Fruit fly (Drosophila melanogaster) whole organism, embryonic: ENCODE data around the gene CG4570.

Experiments used
- ATbp ChIP-seq: fragments of 200-800 bp; sonication (Bioruptor generic); optimal IDR thresholded peaks from 2 replicates; lab custom pipeline; 2017; ENCODE audit warnings: missing biosample characterization, mild to moderate bottlenecking, missing genetic modification characterization, missing genetic modification reagents
- Awh ChIP-seq: fragments of 200-800 bp; sonication (Bioruptor generic); IDR thresholded peaks from 2 replicates; pipeline ENCODE4, ENCODE4 v1.3.6; 2022; ENCODE audit warnings: missing biosample characterization, missing genetic modification characterization
- CG13894 ChIP-seq: fragments of 200-800 bp; sonication (Bioruptor generic); optimal IDR thresholded peaks from 3 replicates; lab custom pipeline; 2018; ENCODE audit warnings: missing biosample characterization, mild to moderate bottlenecking, missing genetic modification characterization, moderate library complexity
- CG14441 ChIP-seq: fragments of 200-800 bp; sonication (Bioruptor generic); IDR thresholded peaks from 2 replicates; pipeline ENCODE4 v1.3.6; 2022; ENCODE audit warnings: missing biosample characterization, missing genetic modification characterization
- CG14710 ChIP-seq: fragments of 200-800 bp; sonication (Bioruptor generic); optimal IDR thresholded peaks from 3 replicates; lab custom pipeline; 2019; ENCODE audit warnings: missing biosample characterization, mild to moderate bottlenecking, missing genetic modification characterization, moderate library complexity
- CG15269 ChIP-seq: fragments of 200-800 bp; sonication (Bioruptor generic); optimal IDR thresholded peaks from 2 replicates; lab custom pipeline; 2018; ENCODE audit warnings: missing biosample characterization, mild to moderate bottlenecking, missing genetic modification characterization, moderate library complexity
- CG1603 ChIP-seq: fragments of 200-800 bp; sonication (Bioruptor generic); optimal IDR thresholded peaks from 2 replicates; lab custom pipeline; 2019; ENCODE audit warnings: missing biosample characterization, mild to moderate bottlenecking, missing genetic modification characterization, moderate library complexity
- CG17186 ChIP-seq: fragments of 200-800 bp; sonication (Bioruptor generic); optimal IDR thresholded peaks from 3 replicates; lab custom pipeline; 2017; ENCODE audit warnings: missing biosample characterization, missing genetic modification reagents, missing genetic modification characterization
- CG17385 ChIP-seq: fragments of 200-800 bp; sonication (Bioruptor generic); optimal IDR thresholded peaks from 3 replicates; lab custom pipeline; 2018; ENCODE audit warnings: missing biosample characterization, mild to moderate bottlenecking, missing genetic modification characterization
- CG1832 ChIP-seq: fragments of 200-800 bp; sonication (Bioruptor generic); optimal IDR thresholded peaks from 2 replicates; lab custom pipeline; 2017; ENCODE audit warnings: missing biosample characterization, mild to moderate bottlenecking, missing genetic modification characterization, inconsistent platforms
- CG18599 ChIP-seq: fragments of 200-800 bp; sonication (Bioruptor generic); optimal IDR thresholded peaks from 3 replicates; lab custom pipeline; 2017; ENCODE audit warnings: missing biosample characterization, missing genetic modification characterization, mild to moderate bottlenecking, moderate library complexity, missing genetic modification reagents
- CG18764 ChIP-seq: fragments of 200-800 bp; sonication (Bioruptor generic); optimal IDR thresholded peaks from 3 replicates; lab custom pipeline; 2016; ENCODE audit warnings: missing biosample characterization, missing genetic modification characterization
- CG2199 ChIP-seq: fragments of 200-800 bp; sonication (Bioruptor generic); IDR thresholded peaks from 3 replicates; pipeline ENCODE4 v1.3.6; 2022; ENCODE audit warnings: missing biosample characterization, missing genetic modification characterization
- CG3838 ChIP-seq: fragments of 200-800 bp; sonication (Bioruptor generic); optimal IDR thresholded peaks from 3 replicates; lab custom pipeline; 2016; ENCODE audit warnings: missing biosample characterization, missing genetic modification characterization
- CG3847 ChIP-seq: fragments of 200-800 bp; sonication (Bioruptor generic); IDR thresholded peaks from 2 replicates; pipeline ENCODE4 v1.3.6; 2022; ENCODE audit warnings: missing biosample characterization, missing genetic modification characterization
- CG4617 ChIP-seq: fragments of 200-800 bp; sonication (Bioruptor generic); optimal IDR thresholded peaks from 3 replicates; lab custom pipeline; 2016; ENCODE audit warnings: missing biosample characterization, missing genetic modification characterization, borderline replicate concordance
- CG4707 ChIP-seq: fragments of 200-800 bp; sonication (Bioruptor generic); optimal IDR thresholded peaks from 2 replicates; lab custom pipeline; 2018; ENCODE audit warnings: missing biosample characterization, mild to moderate bottlenecking, missing genetic modification characterization, moderate library complexity
- CG5953 ChIP-seq: fragments of 200-800 bp; sonication (Bioruptor generic); IDR thresholded peaks from 2 replicates; pipeline ENCODE4 v1.3.6; 2022; ENCODE audit warnings: missing biosample characterization, missing genetic modification characterization
- CG8089 ChIP-seq: fragments of 200-800 bp; sonication (Bioruptor generic); optimal IDR thresholded peaks from 3 replicates; lab custom pipeline; 2016; ENCODE audit warnings: missing biosample characterization, missing genetic modification characterization
- CG8765 ChIP-seq: fragments of 200-800 bp; sonication (Bioruptor generic); IDR thresholded peaks from 2 replicates; pipeline ENCODE4 v1.3.6; 2022; ENCODE audit warnings: missing biosample characterization, missing genetic modification characterization
- CG9215 ChIP-seq: fragments of 200-800 bp; sonication (Bioruptor generic); IDR thresholded peaks from 2 replicates; pipeline ENCODE4 v1.3.6; 2022; ENCODE audit warnings: missing biosample characterization, missing genetic modification characterization
- CG9437 ChIP-seq: fragments of 200-800 bp; sonication (Bioruptor generic); optimal IDR thresholded peaks from 2 replicates; lab custom pipeline; 2018; ENCODE audit warnings: missing biosample characterization, mild to moderate bottlenecking, missing genetic modification characterization
- CG9797 ChIP-seq: fragments of 200-800 bp; sonication (Bioruptor generic); optimal IDR thresholded peaks from 3 replicates; lab custom pipeline; 2018; ENCODE audit warnings: missing biosample characterization, mild to moderate bottlenecking, missing genetic modification characterization
- CG9817 ChIP-seq: fragments of 200-800 bp; sonication (Bioruptor generic); optimal IDR thresholded peaks from 2 replicates; lab custom pipeline; 2018; ENCODE audit warnings: missing biosample characterization, mild to moderate bottlenecking, missing genetic modification characterization, moderate library complexity
- Dll ChIP-seq: fragments of 200-800 bp; sonication (Bioruptor generic); IDR thresholded peaks from 4 replicates; pipeline ENCODE4 v1.3.6; 2022; ENCODE audit warnings: missing biosample characterization, missing genetic modification characterization; ENCODE audit not compliant: partially characterized antibody
- Drgx ChIP-seq: fragments of 200-800 bp; sonication (Bioruptor generic); IDR thresholded peaks from 2 replicates; pipeline ENCODE4 v1.3.6; 2022; ENCODE audit warnings: missing biosample characterization, missing genetic modification characterization
- Ets97D ChIP-seq: fragments of 200-800 bp; sonication (Bioruptor generic); optimal IDR thresholded peaks from 3 replicates; lab custom pipeline; 2016; ENCODE audit warnings: missing biosample characterization, missing genetic modification characterization
- Gug ChIP-seq: fragments of 200-800 bp; sonication (Bioruptor generic); IDR thresholded peaks from 4 replicates; pipeline ENCODE4 v1.3.6; 2022; ENCODE audit warnings: missing biosample characterization, missing genetic modification characterization
- HLH4C ChIP-seq: fragments of 200-800 bp; sonication (Bioruptor generic); IDR thresholded peaks from 3 replicates; pipeline ENCODE4 v1.3.6; 2022; ENCODE audit warnings: missing biosample characterization, missing genetic modification characterization; ENCODE audit not compliant: partially characterized antibody
- Hey ChIP-seq: fragments of 200-800 bp; sonication (Bioruptor generic); optimal IDR thresholded peaks from 3 replicates; lab custom pipeline; 2018; ENCODE audit warnings: missing biosample characterization, mild to moderate bottlenecking, missing genetic modification characterization
- Jarid2 ChIP-seq: fragments of 200-800 bp; sonication (Bioruptor generic); optimal IDR thresholded peaks from 3 replicates; lab custom pipeline; 2017; ENCODE audit warnings: mild to moderate bottlenecking, missing biosample characterization, missing genetic modification reagents, missing genetic modification characterization
- Lhr ChIP-seq: fragments of 200-800 bp; sonication (Bioruptor generic); optimal IDR thresholded peaks from 3 replicates; lab custom pipeline; 2017; ENCODE audit warnings: mild to moderate bottlenecking, missing biosample characterization, missing genetic modification reagents, missing genetic modification characterization
- Rfx ChIP-seq: fragments of 200-800 bp; sonication (Bioruptor generic); IDR thresholded peaks from 2 replicates; pipeline ENCODE4 v1.3.6; 2022; ENCODE audit warnings: missing biosample characterization, missing genetic modification characterization
- Six4 ChIP-seq: fragments of 200-800 bp; sonication (Bioruptor generic); optimal IDR thresholded peaks from 2 replicates; lab custom pipeline; 2016; ENCODE audit warnings: missing biosample characterization, missing genetic modification characterization
- ac ChIP-seq: fragments of 200-800 bp; sonication (Bioruptor generic); optimal IDR thresholded peaks from 3 replicates; lab custom pipeline; 2017; ENCODE audit warnings: missing biosample characterization, mild to moderate bottlenecking, missing genetic modification characterization
- ash1 ChIP-seq: fragments of 200-800 bp; sonication (Bioruptor generic); optimal IDR thresholded peaks from 2 replicates; lab custom pipeline; 2018; ENCODE audit warnings: missing biosample characterization, mild to moderate bottlenecking, missing genetic modification characterization
- cg ChIP-seq: fragments of 200-800 bp; sonication (Bioruptor generic); optimal IDR thresholded peaks from 3 replicates; lab custom pipeline; 2019; ENCODE audit warnings: missing biosample characterization, mild to moderate bottlenecking, missing genetic modification characterization, moderate library complexity
- crc ChIP-seq: fragments of 200-800 bp; sonication (Bioruptor generic); optimal IDR thresholded peaks from 2 replicates; lab custom pipeline; 2016; ENCODE audit warnings: missing biosample characterization, missing genetic modification characterization
- dimm ChIP-seq: fragments of 200-800 bp; sonication (Bioruptor generic); IDR thresholded peaks from 2 replicates; pipeline ENCODE4 v1.3.6; 2022; ENCODE audit warnings: missing biosample characterization, missing genetic modification characterization
- eyg ChIP-seq: fragments of 200-800 bp; sonication (Bioruptor generic); optimal IDR thresholded peaks from 3 replicates; lab custom pipeline; 2016; ENCODE audit warnings: missing biosample characterization, missing genetic modification characterization
- gcm ChIP-seq: fragments of 200-800 bp; sonication (Bioruptor generic); optimal IDR thresholded peaks from 2 replicates; lab custom pipeline; 2019; ENCODE audit warnings: missing biosample characterization, mild to moderate bottlenecking, missing genetic modification characterization, moderate library complexity
- hth ChIP-seq: fragments of >200 bp; optimal IDR thresholded peaks from 2 replicates; lab custom pipeline; 2017; ENCODE audit warnings: inconsistent platforms
- jigr1 ChIP-seq: fragments of 200-800 bp; sonication (Bioruptor generic); IDR thresholded peaks from 3 replicates; pipeline ENCODE4 v1.3.6; 2022; ENCODE audit warnings: missing biosample characterization, missing genetic modification characterization
- klu ChIP-seq: fragments of 200-800 bp; sonication (Bioruptor generic); IDR thresholded peaks from 2 replicates; pipeline ENCODE4 v1.3.6; 2022; ENCODE audit warnings: missing biosample characterization, missing genetic modification characterization
- pum ChIP-seq: fragments of 200-800 bp; sonication (Bioruptor generic); optimal IDR thresholded peaks from 2 replicates; lab custom pipeline; 2016; ENCODE audit warnings: missing biosample characterization, missing genetic modification characterization
- sim ChIP-seq: fragments of 200-800 bp; sonication (Bioruptor generic); IDR thresholded peaks from 2 replicates; pipeline ENCODE4 v1.3.6; 2022; ENCODE audit warnings: missing biosample characterization, missing genetic modification characterization
- slp2 ChIP-seq: fragments of 200-800 bp; sonication (Bioruptor generic); optimal IDR thresholded peaks from 2 replicates; lab custom pipeline; 2016; ENCODE audit warnings: missing biosample characterization, missing genetic modification characterization
- stc ChIP-seq: fragments of 200-800 bp; sonication (Bioruptor generic); IDR thresholded peaks from 2 replicates; pipeline ENCODE4 v1.3.6; 2022; ENCODE audit warnings: missing biosample characterization, missing genetic modification characterization
- tx ChIP-seq: fragments of 200-800 bp; sonication (Bioruptor generic); optimal IDR thresholded peaks from 2 replicates; lab custom pipeline; 2016; ENCODE audit warnings: missing biosample characterization, missing genetic modification characterization
- zen ChIP-seq: fragments of 200-800 bp; sonication (Bioruptor generic); optimal IDR thresholded peaks from 3 replicates; lab custom pipeline; 2018; ENCODE audit warnings: missing biosample characterization, mild to moderate bottlenecking, missing genetic modification characterization, moderate library complexity
- zfh1 ChIP-seq: fragments of 200-800 bp; sonication (Bioruptor generic); IDR thresholded peaks from 3 replicates; pipeline ENCODE4 v1.3.6; 2022; ENCODE audit warnings: missing biosample characterization, missing genetic modification characterization

The CG4570 gene

dm6 chr3R:10868427-10868962 is 11.9 kb downstream of the CG4570 start, which contains the start of the genes SelR and Tsp86D (continued):
- TF ChIP-seq CG9437 (GFP tag; lab: Kevin White, UChicago) (peak; percentile 8), Jarid2 (GFP tag; lab: Kevin White, UChicago) (peak; percentile 47), Drgx (no peak), CG8089 (GFP tag; lab: Kevin White, UChicago) (no peak), CG3838 (GFP tag; lab: Kevin White, UChicago) (no peak), Rfx (peak; percentile 49; the same call in 1 of the 2 replicates), CG3847 (peak; percentile 77), CG15269 (tag; lab: Kevin White, UChicago) (peak; percentile 35), gcm (GFP tag; lab: Kevin White, UChicago) (peak; percentile 66), Hey (no peak), Gug (no peak), Awh (no peak; the same call in 1 of the 2 replicates), cg (GFP tag; lab: Kevin White, UChicago) (no peak), sim (GFP tag; lab: Robert Waterston, UW) (no peak), CG18599 (GFP tag; lab: Kevin White, UChicago) (peak; percentile 18), ATbp (GFP tag; lab: Kevin White, UChicago) (no peak), dimm (GFP tag; lab: Robert Waterston, UW) (no peak), CG17186 (GFP tag; lab: Kevin White, UChicago) (peak; percentile 58), CG9797 (peak; percentile 95), Six4 (GFP tag; lab: Kevin White, UChicago) (no peak), CG4707 (GFP tag; lab: Kevin White, UChicago) (no peak), klu (GFP tag; lab: Robert Waterston, UW) (no peak), Dll (peak; percentile 75), jigr1 (GFP tag; lab: Robert Waterston, UW) (no peak), tx (GFP tag; lab: Kevin White, UChicago) (no peak), zen (tag; lab: Kevin White, UChicago) (peak; percentile 66), CG14710 (tag; lab: Kevin White, UChicago) (peak; percentile 65), CG1603 (tag; lab: Kevin White, UChicago) (peak; percentile 69), pum (GFP tag; lab: Kevin White, UChicago) (no peak), ash1 (GFP tag; lab: Kevin White, UChicago) (no peak), crc (GFP tag; lab: Kevin White, UChicago) (no peak), eyg (GFP tag; lab: Kevin White, UChicago) (no peak), CG4617 (GFP tag; lab: Kevin White, UChicago) (peak; percentile 86), CG9215 (GFP tag; lab: Robert Waterston, UW) (no peak), Ets97D (GFP tag; lab: Kevin White, UChicago) (peak; percentile 69), slp2 (GFP tag; lab: Kevin White, UChicago) (no peak), ac (peak; percentile 48), CG2199 (GFP tag; lab: Robert Waterston, UW) (no peak), stc (GFP tag; lab: Robert Waterston, UW) (no peak), hth (lab: Kevin White, UChicago) (no peak), CG8765 (GFP tag; lab: Robert Waterston, UW) (no peak), CG1832 (GFP tag; lab: Kevin White, UChicago) (no peak), CG18764 (GFP tag; lab: Kevin White, UChicago) (no peak), zfh1 (no peak), CG14441 (GFP tag; lab: Robert Waterston, UW) (no peak), Lhr (peak; percentile 7), CG9817 (no peak), CG13894 (tag; lab: Kevin White, UChicago) (peak; percentile 84), HLH4C (GFP tag; lab: Robert Waterston, UW) (peak; percentile 48; the same call in 1 of the 3 replicates), CG17385 (no peak), CG5953 (GFP tag; lab: Robert Waterston, UW) (no peak)
